Fruit fly (Drosophila melanogaster) whole organism, prepupa: ENCODE results near the gene CG42763.
A peak's percentile ranks its signal among the peaks of the same experiment; 100 is the strongest.

Experiments used
- CG10631 ChIP-seq: fragments of 200-800 bp; sonication (Bioruptor generic); optimal IDR thresholded peaks from 2 replicates; lab custom pipeline; 2016; ENCODE audit warnings: missing biosample characterization, missing genetic modification characterization
- CG1621 ChIP-seq: fragments of 200-800 bp; sonication (Bioruptor generic); optimal IDR thresholded peaks from 3 replicates; lab custom pipeline; 2018; ENCODE audit warnings: missing biosample characterization, mild to moderate bottlenecking, missing genetic modification characterization
- CG16779 ChIP-seq: fragments of 200-800 bp; sonication (Bioruptor generic); optimal IDR thresholded peaks from 3 replicates; lab custom pipeline; 2017; ENCODE audit warnings: missing biosample characterization, mild to moderate bottlenecking, missing genetic modification characterization
- CG32006 ChIP-seq: fragments of 200-800 bp; sonication (Bioruptor generic); optimal IDR thresholded peaks from 3 replicates; lab custom pipeline; 2017; ENCODE audit warnings: missing biosample characterization, mild to moderate bottlenecking, missing genetic modification characterization
- CG34406 ChIP-seq: fragments of 200-800 bp; sonication (Bioruptor generic); optimal IDR thresholded peaks from 3 replicates; lab custom pipeline; 2016; ENCODE audit warnings: missing biosample characterization, missing genetic modification characterization
- CG6163 ChIP-seq: fragments of 200-800 bp; sonication (Bioruptor generic); IDR thresholded peaks from 3 replicates; pipeline ENCODE4 v1.3.6; 2022; ENCODE audit warnings: missing biosample characterization, missing genetic modification characterization
- CG6276 ChIP-seq: fragments of 200-800 bp; sonication (Bioruptor generic); optimal IDR thresholded peaks from 2 replicates; lab custom pipeline; 2017; ENCODE audit warnings: missing biosample characterization, mild to moderate bottlenecking, missing genetic modification characterization
- CG9139 ChIP-seq: fragments of 200-800 bp; sonication (Bioruptor generic); optimal IDR thresholded peaks from 3 replicates; lab custom pipeline; 2017; ENCODE audit warnings: missing biosample characterization, mild to moderate bottlenecking, missing genetic modification characterization
- Eip75B ChIP-seq: fragments of 200-800 bp; sonication (Bioruptor generic); optimal IDR thresholded peaks from 3 replicates; lab custom pipeline; 2016; ENCODE audit warnings: missing biosample characterization, missing genetic modification characterization
- Eip78C ChIP-seq: fragments of 200-800 bp; sonication (Bioruptor generic); peaks from one replicate; lab custom pipeline; 2016; ENCODE audit warnings: missing biosample characterization, missing genetic modification characterization
- Eip93F ChIP-seq: fragments of 200-800 bp; sonication (Bioruptor generic); optimal IDR thresholded peaks from 2 replicates; lab custom pipeline; 2016; ENCODE audit warnings: missing biosample characterization, mild to moderate bottlenecking, missing genetic modification characterization
- Gug ChIP-seq: fragments of 200-800 bp; sonication (Bioruptor generic); IDR thresholded peaks from 2 replicates; pipeline ENCODE4 v1.3.6; 2022; ENCODE audit warnings: missing biosample characterization, missing genetic modification characterization
- Hr38 ChIP-seq: sonication (Bioruptor generic); optimal IDR thresholded peaks from 2 replicates; lab custom pipeline; 2016; ENCODE audit warnings: missing biosample characterization, missing genetic modification characterization
- Hr39 ChIP-seq: fragments of 200-800 bp; sonication (Bioruptor generic); optimal IDR thresholded peaks from 2 replicates; lab custom pipeline; 2016; ENCODE audit warnings: missing biosample characterization, missing genetic modification characterization
- Hr4 ChIP-seq: fragments of 200-800 bp; sonication (Bioruptor generic); optimal IDR thresholded peaks from 3 replicates; lab custom pipeline; 2016; ENCODE audit warnings: missing biosample characterization, missing genetic modification characterization
- Lpt ChIP-seq: fragments of 200-800 bp; sonication (Bioruptor generic); optimal IDR thresholded peaks from 3 replicates; lab custom pipeline; 2016; ENCODE audit warnings: missing biosample characterization, missing genetic modification characterization
- Met ChIP-seq: fragments of 200-800 bp; sonication (Bioruptor generic); optimal IDR thresholded peaks from 3 replicates; lab custom pipeline; 2016; ENCODE audit warnings: missing biosample characterization, missing genetic modification characterization
- Smox ChIP-seq: fragments of 200-800 bp; sonication (Bioruptor generic); optimal IDR thresholded peaks from 3 replicates; lab custom pipeline; 2016; ENCODE audit warnings: missing biosample characterization, missing genetic modification characterization
- Sox14 ChIP-seq: fragments of 200-800 bp; sonication (Bioruptor generic); optimal IDR thresholded peaks from 3 replicates; lab custom pipeline; 2016; ENCODE audit warnings: missing biosample characterization, missing genetic modification characterization
- achi ChIP-seq: fragments of 200-800 bp; sonication (Bioruptor generic); optimal IDR thresholded peaks from 3 replicates; lab custom pipeline; 2016; ENCODE audit warnings: missing biosample characterization, missing genetic modification characterization
- cyc ChIP-seq: fragments of 200-800 bp; sonication (Bioruptor generic); optimal IDR thresholded peaks from 3 replicates; lab custom pipeline; 2016; ENCODE audit warnings: missing biosample characterization, missing genetic modification characterization
- esn ChIP-seq: fragments of 200-800 bp; sonication (Bioruptor generic); optimal IDR thresholded peaks from 2 replicates; lab custom pipeline; 2016; ENCODE audit warnings: missing biosample characterization, mild to moderate bottlenecking, missing genetic modification characterization, moderate library complexity
- fd59A ChIP-seq: fragments of 200-800 bp; sonication (Bioruptor generic); optimal IDR thresholded peaks from 2 replicates; lab custom pipeline; 2017; ENCODE audit warnings: missing biosample characterization, mild to moderate bottlenecking, missing genetic modification characterization, missing genetic modification reagents
- net ChIP-seq: fragments of 200-800 bp; sonication (Bioruptor generic); optimal IDR thresholded peaks from 3 replicates; lab custom pipeline; 2016; ENCODE audit warnings: missing biosample characterization, missing genetic modification characterization
- salr ChIP-seq, 2 experiments: fragments of 200-800 bp; sonication (Bioruptor generic); optimal IDR thresholded peaks; 3 replicates each; lab custom pipeline; 2016 to 2018; ENCODE audit warnings: missing biosample characterization in 2 of 2, missing genetic modification characterization in 2 of 2, mild to moderate bottlenecking in 1 of 2
- ss ChIP-seq, 2 experiments: fragments of 200-800 bp; sonication (Bioruptor generic); optimal IDR thresholded peaks; 2 replicates in 1 of 2; 3 replicates in 1 of 2; lab custom pipeline; 2017 to 2018; ENCODE audit warnings: mild to moderate bottlenecking in 2 of 2, missing biosample characterization in 2 of 2, missing genetic modification characterization in 2 of 2, moderate library complexity in 1 of 2
- svp ChIP-seq: fragments of 200-800 bp; sonication (Bioruptor generic); peaks from one replicate; lab custom pipeline; 2016; ENCODE audit warnings: missing biosample characterization, missing genetic modification characterization
- topi ChIP-seq: fragments of 200-800 bp; sonication (Bioruptor generic); optimal IDR thresholded peaks from 3 replicates; lab custom pipeline; 2016; ENCODE audit warnings: missing biosample characterization, missing genetic modification characterization
- vri ChIP-seq: fragments of 200-800 bp; sonication (Bioruptor generic); optimal IDR thresholded peaks from 3 replicates; lab custom pipeline; 2016; ENCODE audit warnings: missing biosample characterization, mild to moderate bottlenecking, missing genetic modification characterization

CG42763 gene

DNA sequence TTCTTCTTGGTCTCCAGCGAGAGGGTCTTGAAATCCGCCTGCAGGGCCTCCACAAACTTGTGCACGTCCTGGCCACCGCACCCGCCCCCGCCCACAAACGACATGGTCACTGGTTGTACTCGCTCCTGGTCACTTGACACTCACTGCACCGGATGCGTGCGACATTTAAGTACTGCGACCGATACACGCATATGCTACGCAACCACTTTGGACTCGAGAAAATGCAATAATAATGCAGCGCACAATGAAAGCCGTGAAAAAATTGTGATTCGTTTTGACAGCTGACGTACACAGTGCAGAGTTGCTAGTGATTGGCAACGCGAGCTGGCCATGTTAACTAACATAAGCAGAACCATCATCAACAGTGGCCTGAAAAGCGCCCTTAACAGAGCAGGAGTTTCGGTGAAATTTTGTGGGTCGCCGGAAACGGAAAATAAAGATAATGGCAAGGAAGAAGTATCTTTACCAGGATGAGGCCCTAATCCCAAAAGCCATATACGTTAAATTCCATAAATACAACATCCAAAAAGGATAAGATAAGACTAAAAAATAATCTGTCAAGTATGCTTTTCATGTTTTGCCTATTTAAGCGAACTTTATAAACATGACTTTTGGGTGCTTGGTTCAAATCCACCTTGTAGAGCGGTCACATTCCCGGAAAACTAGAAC, 21.1 kb downstream of the CG42763 start, which contains the start of the genes mon2 and CG8673:
mon2 (minus strand) TSS at position 300 of the 669 bp plus-strand sequence.
CG8673 (plus strand) TSS at position 619 of the 669 bp plus-strand sequence.
- TF ChIP-seq CG1621 (tag; lab: Kevin White, UChicago) (no peak), CG6276 (no peak), Hr38 (GFP tag; lab: Kevin White, UChicago) (no peak), achi (GFP tag; lab: Kevin White, UChicago) (peak; percentile 98), CG16779 (tag; lab: Kevin White, UChicago) (no peak), CG6163 (GFP tag; lab: Robert Waterston, UW) (0 out of 3 replicates have a peak, but pooled peaks have one; percentile 24)

dm6 chr2L:8116632-8117193, 28.2 kb downstream of the CG42763 start:
- TF ChIP-seq fd59A (no peak), Eip78C (GFP tag; lab: Kevin White, UChicago) (peak; percentile 46)

DNA sequence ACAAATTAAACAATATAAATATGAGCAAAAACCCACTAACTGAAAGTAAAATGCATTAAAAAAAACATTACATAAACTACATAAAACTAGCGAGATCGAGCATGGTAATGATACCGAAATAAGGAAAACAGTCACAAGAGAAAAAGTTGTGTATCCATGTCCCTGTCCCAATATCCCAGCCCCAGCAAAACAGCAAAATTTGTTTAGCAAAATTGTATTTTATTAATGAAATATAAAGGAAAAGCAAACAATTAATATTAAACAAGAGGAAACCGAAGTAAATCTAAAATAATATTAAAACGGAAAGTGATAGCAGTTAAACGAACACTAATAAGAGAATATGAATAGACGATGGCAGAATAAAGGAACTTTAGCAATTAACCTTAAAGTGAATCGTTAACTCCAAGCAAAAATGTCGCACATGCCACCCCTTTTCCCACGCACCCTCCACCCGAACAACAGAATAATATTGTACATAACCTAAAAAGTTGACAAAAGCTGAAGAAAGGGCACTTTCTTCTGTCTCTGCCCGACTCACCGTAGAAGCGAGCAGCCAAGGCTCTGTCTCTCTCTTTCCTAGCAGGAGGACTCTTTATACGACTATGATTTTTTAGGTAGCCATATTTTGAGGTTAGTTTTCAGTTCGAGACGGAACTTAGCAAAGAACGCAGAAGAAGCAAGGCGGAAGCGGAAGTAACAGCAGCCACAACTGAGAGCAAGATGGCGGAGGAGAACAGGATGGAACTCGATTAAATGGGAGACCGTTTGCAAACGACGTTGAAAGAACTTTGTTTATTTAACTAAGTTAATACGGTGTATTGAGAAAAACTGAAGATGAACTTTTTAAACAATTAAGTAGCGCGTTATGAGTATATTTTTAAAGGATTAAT, 34.1 kb downstream of the CG42763 start:
- TF ChIP-seq Sox14 (GFP tag; lab: Kevin White, UChicago) = no peak
- TF ChIP-seq esn (GFP tag; lab: Kevin White, UChicago) = no peak
- no peak for TF ChIP-seq CG9139 (GFP tag; lab: Kevin White, UChicago)
- TF ChIP-seq CG10631 (GFP tag; lab: Kevin White, UChicago) = no peak
- TF ChIP-seq CG6163 (GFP tag; lab: Robert Waterston, UW) = no peak
- no peak for TF ChIP-seq cyc

- TF ChIP-seq CG32006 (no peak), Hr4 (GFP tag; lab: Kevin White, UChicago) (no peak), ss (GFP tag; optimal IDR thresholded peaks at IDR 0.05; lab: Kevin White, UChicago) (no peak), salr (GFP tag; optimal IDR thresholded peaks at IDR 0.05; lab: Kevin White, UChicago) (no peak), Met (GFP tag; lab: Kevin White, UChicago) (no peak), vri (GFP tag; lab: Kevin White, UChicago) (no peak), Eip75B (GFP tag; lab: Kevin White, UChicago) (no peak), svp (GFP tag; lab: Kevin White, UChicago) (no peak), Sox14 (GFP tag; lab: Kevin White, UChicago) (no peak), topi (GFP tag; lab: Kevin White, UChicago) (no peak), Smox (GFP tag; lab: Kevin White, UChicago) (no peak), Lpt (no peak)
These were observed 40.2 kb downstream of the CG42763 start for dm6 chr2L:8104706-8105105.

- TF ChIP-seq topi (GFP tag; lab: Kevin White, UChicago) = no peak
- peak; percentile 17 for TF ChIP-seq vri (GFP tag; lab: Kevin White, UChicago)
- TF ChIP-seq net (GFP tag; lab: Kevin White, UChicago) = no peak
These were observed 40.8 kb downstream of the CG42763 start for dm6 chr2L:8104094-8104493.

DNA sequence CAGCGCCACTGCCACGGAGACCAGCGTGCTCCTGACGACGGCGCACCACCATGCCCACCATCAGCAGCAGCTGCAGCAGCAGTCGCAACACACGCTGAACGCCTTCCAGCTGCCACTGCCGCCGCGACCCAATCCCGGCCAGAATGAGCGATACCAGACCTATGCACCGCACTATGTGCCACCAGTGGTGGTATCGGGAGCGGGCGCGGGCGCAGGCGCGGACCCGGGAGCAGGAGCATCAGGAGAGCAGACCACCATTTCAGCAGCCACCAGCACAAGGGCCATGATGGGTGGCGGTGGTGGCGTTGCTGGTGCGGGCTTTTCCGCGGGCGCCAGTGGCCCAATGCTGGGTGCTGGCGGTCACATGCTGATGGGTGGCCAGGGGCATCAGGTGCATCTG, 41.8 kb downstream of the CG42763 start:
- TF ChIP-seq Hr39 (GFP tag; lab: Kevin White, UChicago) (no peak), CG34406 (GFP tag; lab: Kevin White, UChicago) (no peak), svp (GFP tag; lab: Kevin White, UChicago) (no peak), Eip78C (GFP tag; lab: Kevin White, UChicago) (no peak), CG9139 (GFP tag; lab: Kevin White, UChicago) (no peak), Eip93F (GFP tag; lab: Kevin White, UChicago) (no peak), Gug (GFP tag; lab: Robert Waterston, UW) (no peak)
